Fruit fly (Drosophila melanogaster) Kc167 (cell line): ENCODE data around the gene Vps16A.

Source experiments
- Myc ChIP-seq: fragments of >200 bp; optimal IDR thresholded peaks from 2 replicates; lab custom pipeline; 2017; ENCODE audit warnings: missing external identifiers
- Sin3A ChIP-seq: fragments of >200 bp; optimal IDR thresholded peaks from 2 replicates; lab custom pipeline; 2018; ENCODE audit warnings: missing external identifiers
- h ChIP-seq: fragments of >200 bp; optimal IDR thresholded peaks from 3 replicates; lab custom pipeline; 2018; ENCODE audit warnings: missing external identifiers
- insv ChIP-seq: fragments of >200 bp; optimal IDR thresholded peaks from 3 replicates; lab custom pipeline; 2018; ENCODE audit warnings: missing external identifiers
- psq ChIP-seq: fragments of >200 bp; optimal IDR thresholded peaks from 2 replicates; lab custom pipeline; 2017; ENCODE audit warnings: missing external identifiers
- ttk ChIP-seq: sonication (Bioruptor generic); optimal IDR thresholded peaks from 2 replicates; lab custom pipeline; 2017; ENCODE audit warnings: missing external identifiers

The Vps16A gene

dm6 chr3R:9297163-9297562 lies 30.3 kb downstream of the Vps16A start:
- TF ChIP-seq Sin3A (lab: Kevin White, UChicago), result no peak
- no peak for TF ChIP-seq insv
- no peak for TF ChIP-seq psq
- no peak for TF ChIP-seq ttk (lab: Kevin White, UChicago)
- no peak for TF ChIP-seq h (lab: Kevin White, UChicago)
- TF ChIP-seq Myc (lab: Kevin White, UChicago), result no peak
